Worm (Caenorhabditis elegans) whole organism, L2 larva: ENCODE data around the gene srw-8.
"Not testable (repeated sequence)": the region's sequence is repeated elsewhere in the genome, so short reads cannot be mapped to it uniquely, and the experiment has no call there.

Experiments used
- C34F6.9 ChIP-seq: fragments of 150-350 bp; optimal IDR thresholded peaks from 2 replicates; lab custom pipeline; 2014; ENCODE audit warnings: missing biosample characterization, missing genetic modification characterization
- F13H6.1 ChIP-seq: sonication (generic microtip); optimal IDR thresholded peaks from 2 replicates; lab custom pipeline; 2016; ENCODE audit warnings: missing genetic modification characterization, missing compliant biosample characterization
- Y55F3AM.14 ChIP-seq: fragments of 200-800 bp; sonication (Bioruptor generic); optimal IDR thresholded peaks from 2 replicates; lab custom pipeline; 2018; ENCODE audit warnings: mild to moderate bottlenecking, missing genetic modification characterization, missing compliant biosample characterization
- ZK546.5 ChIP-seq: sonication (generic microtip); optimal IDR thresholded peaks from 2 replicates; lab custom pipeline; 2017; ENCODE audit warnings: missing biosample characterization, missing genetic modification characterization
- alr-1 ChIP-seq: fragments of 150-350 bp; optimal IDR thresholded peaks from 2 replicates; lab custom pipeline; 2014; ENCODE audit warnings: missing biosample characterization, missing genetic modification characterization
- aly-2 ChIP-seq: fragments of 150-350 bp; optimal IDR thresholded peaks from 2 replicates; lab custom pipeline; 2014; ENCODE audit warnings: missing biosample characterization, missing genetic modification characterization
- blmp-1 ChIP-seq: sonication (generic microtip); optimal IDR thresholded peaks from 2 replicates; lab custom pipeline; 2017; ENCODE audit warnings: missing genetic modification characterization, mild to moderate bottlenecking, missing compliant biosample characterization, antibody characterized with exemption, moderate library complexity; ENCODE audit not compliant: insufficient read depth
- dmd-4 ChIP-seq: sonication (generic microtip); optimal IDR thresholded peaks from 2 replicates; lab custom pipeline; 2017; ENCODE audit warnings: missing biosample characterization, missing genetic modification characterization
- egl-27 ChIP-seq: sonication (generic microtip); optimal IDR thresholded peaks from 3 replicates; lab custom pipeline; 2017; ENCODE audit warnings: missing biosample characterization, missing genetic modification reagents, missing genetic modification characterization
- elt-3 ChIP-seq: sonication (generic microtip); optimal IDR thresholded peaks from 2 replicates; lab custom pipeline; 2017; ENCODE audit warnings: missing biosample characterization, missing genetic modification characterization
- gmeb-1 ChIP-seq: fragments of 150-350 bp; optimal IDR thresholded peaks from 2 replicates; lab custom pipeline; 2014; ENCODE audit warnings: missing biosample characterization, missing genetic modification characterization
- lin-11 ChIP-seq: fragments of 150-350 bp; sonication (generic microtip); optimal IDR thresholded peaks from 2 replicates; lab custom pipeline; 2014; ENCODE audit warnings: missing biosample characterization, missing genetic modification characterization, inconsistent platforms, mixed read lengths
- lin-39 ChIP-seq: fragments of 150-350 bp; optimal IDR thresholded peaks from 2 replicates; lab custom pipeline; 2014; ENCODE audit warnings: missing biosample characterization, missing genetic modification reagents, missing genetic modification characterization
- lsy-2 ChIP-seq, 2 experiments: fragments of 150-350 bp in 1 of 2; sonication (generic microtip) in 1 of 2; optimal IDR thresholded peaks; 2 replicates each; lab custom pipeline; 2014 to 2017; ENCODE audit warnings: missing biosample characterization in 2 of 2, missing genetic modification characterization in 2 of 2
- mab-5 ChIP-seq: fragments of 150-350 bp; optimal IDR thresholded peaks from 2 replicates; lab custom pipeline; 2014; ENCODE audit warnings: missing biosample characterization, missing genetic modification characterization
- mbf-1 ChIP-seq: sonication (generic microtip); optimal IDR thresholded peaks from 2 replicates; lab custom pipeline; 2017; ENCODE audit warnings: missing biosample characterization, missing genetic modification characterization
- mdl-1 ChIP-seq, 2 experiments: fragments of 150-350 bp in 1 of 2; sonication (generic microtip) in 1 of 2; optimal IDR thresholded peaks; 2 replicates each; lab custom pipeline; 2017; ENCODE audit warnings: missing biosample characterization in 2 of 2, missing genetic modification characterization in 2 of 2
- nhr-10 ChIP-seq: sonication (generic microtip); optimal IDR thresholded peaks from 2 replicates; lab custom pipeline; 2017; ENCODE audit warnings: missing biosample characterization, missing genetic modification characterization
- nhr-11 ChIP-seq: fragments of 150-350 bp; optimal IDR thresholded peaks from 2 replicates; lab custom pipeline; 2014; ENCODE audit warnings: missing biosample characterization, missing genetic modification characterization
- nhr-23 ChIP-seq: fragments of 150-350 bp; optimal IDR thresholded peaks from 2 replicates; lab custom pipeline; 2014; ENCODE audit warnings: missing biosample characterization, missing genetic modification reagents, missing genetic modification characterization
- nhr-25 ChIP-seq: fragments of 150-350 bp; sonication (generic microtip); optimal IDR thresholded peaks from 3 replicates; lab custom pipeline; 2014; ENCODE audit warnings: missing biosample characterization, missing genetic modification characterization
- nhr-6 ChIP-seq: fragments of 150-350 bp; optimal IDR thresholded peaks from 2 replicates; lab custom pipeline; 2014; ENCODE audit warnings: missing biosample characterization, missing genetic modification characterization
- peb-1 ChIP-seq: fragments of 150-350 bp; optimal IDR thresholded peaks from 2 replicates; lab custom pipeline; 2014; ENCODE audit warnings: missing biosample characterization, missing genetic modification characterization
- skn-1 ChIP-seq: sonication (generic microtip); optimal IDR thresholded peaks from 2 replicates; lab custom pipeline; 2017; ENCODE audit warnings: missing biosample characterization, missing genetic modification characterization
- sma-3 ChIP-seq: sonication (generic microtip); optimal IDR thresholded peaks from 2 replicates; lab custom pipeline; 2016; ENCODE audit warnings: missing genetic modification reagents, missing genetic modification characterization, missing compliant biosample characterization
- sma-9 ChIP-seq, 2 experiments: fragments of 150-350 bp in 1 of 2; sonication (generic microtip) in 1 of 2; optimal IDR thresholded peaks; 2 replicates each; lab custom pipeline; 2014 to 2016; ENCODE audit warnings: missing genetic modification characterization in 2 of 2, mild to moderate bottlenecking in 1 of 2, missing biosample characterization in 1 of 2, missing compliant biosample characterization in 1 of 2, missing genetic modification reagents in 1 of 2, moderate library complexity in 1 of 2
- snpc-4 ChIP-seq: fragments of 150-350 bp; optimal IDR thresholded peaks from 2 replicates; lab custom pipeline; 2014; ENCODE audit warnings: missing biosample characterization, missing genetic modification characterization
- unc-39 ChIP-seq: fragments of 150-350 bp; optimal IDR thresholded peaks from 2 replicates; lab custom pipeline; 2014; ENCODE audit warnings: missing biosample characterization, missing genetic modification characterization
- unc-55 ChIP-seq: fragments of 150-350 bp; sonication (generic microtip); optimal IDR thresholded peaks from 3 replicates; lab custom pipeline; 2014; ENCODE audit warnings: missing biosample characterization, missing genetic modification reagents, missing genetic modification characterization
- unc-62 ChIP-seq: fragments of 150-350 bp; optimal IDR thresholded peaks from 2 replicates; lab custom pipeline; 2014; ENCODE audit warnings: missing biosample characterization, missing genetic modification reagents, missing genetic modification characterization
- zag-1 ChIP-seq: fragments of 150-350 bp; optimal IDR thresholded peaks from 2 replicates; lab custom pipeline; 2014; ENCODE audit warnings: missing biosample characterization, missing genetic modification characterization
- ztf-1 ChIP-seq: fragments of 200-800 bp; sonication (Bioruptor generic); conservative IDR thresholded peaks from 2 replicates; pipeline ENCODE4 v1.3.6; 2022; ENCODE audit warnings: missing genetic modification characterization, missing compliant biosample characterization

srw-8 gene

DNA sequence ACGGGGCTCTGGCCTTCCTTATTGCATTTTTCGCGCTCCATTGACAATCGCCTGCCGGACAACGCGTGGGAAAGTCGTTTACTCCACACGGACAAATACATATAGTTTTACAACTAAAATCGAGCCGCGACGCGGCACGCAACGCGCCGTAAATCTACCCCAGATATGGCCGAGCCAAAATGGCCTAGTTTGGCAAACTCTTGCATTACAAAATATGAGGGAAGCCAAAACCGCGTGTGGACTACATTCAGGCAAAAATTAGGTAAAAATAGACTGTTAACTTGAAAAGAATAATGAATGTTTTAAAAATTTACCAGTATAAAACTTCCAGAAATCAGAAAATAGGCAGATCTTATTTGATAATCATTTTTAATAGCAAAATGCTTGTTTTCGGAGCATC, 30.3 kb upstream of the srw-8 start, which contains the start of gene srt-16:
srt-16 (minus strand) TSS at position 101 of the 400 bp plus-strand sequence.
- TF ChIP-seq sma-3; Y55F3AM.14 (GFP tag; lab: Kevin White, UChicago); alr-1 (tag; lab: Kevin White, UChicago): not testable (repeated sequence)
- TF ChIP-seq, all 48 proteins: peak for 0; not testable (repeated sequence) for 48

DNA sequence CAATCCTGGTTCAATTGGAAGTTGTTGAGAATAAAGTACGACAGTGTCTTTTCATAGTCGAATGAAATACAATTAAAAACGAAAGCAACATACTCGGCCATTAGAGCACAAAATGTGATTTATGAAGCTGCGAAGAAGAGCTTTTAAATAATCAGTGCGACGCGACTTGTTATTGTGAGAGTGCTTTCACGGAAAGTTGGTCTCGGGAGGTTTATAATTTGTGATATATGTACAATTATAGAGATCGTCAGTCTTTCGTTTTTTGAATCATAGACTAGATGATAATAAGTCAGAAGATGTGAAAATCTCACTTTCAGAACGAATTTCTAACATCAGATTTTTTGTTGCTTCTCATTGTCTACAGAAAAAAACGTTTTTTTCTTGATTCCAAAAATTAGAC, 27.9 kb upstream of the srw-8 start, which contains the start of gene srt-15:
srt-15 (minus strand) TSS at position 101 of the 400 bp plus-strand sequence.
- TF ChIP-seq nhr-23 (tag; lab: Kevin White, UChicago) = no peak
- no peak for TF ChIP-seq C34F6.9 (tag; lab: Kevin White, UChicago)
- TF ChIP-seq dmd-4 (tag; lab: Kevin White, UChicago) = no peak
- TF ChIP-seq gmeb-1 = no peak

DNA sequence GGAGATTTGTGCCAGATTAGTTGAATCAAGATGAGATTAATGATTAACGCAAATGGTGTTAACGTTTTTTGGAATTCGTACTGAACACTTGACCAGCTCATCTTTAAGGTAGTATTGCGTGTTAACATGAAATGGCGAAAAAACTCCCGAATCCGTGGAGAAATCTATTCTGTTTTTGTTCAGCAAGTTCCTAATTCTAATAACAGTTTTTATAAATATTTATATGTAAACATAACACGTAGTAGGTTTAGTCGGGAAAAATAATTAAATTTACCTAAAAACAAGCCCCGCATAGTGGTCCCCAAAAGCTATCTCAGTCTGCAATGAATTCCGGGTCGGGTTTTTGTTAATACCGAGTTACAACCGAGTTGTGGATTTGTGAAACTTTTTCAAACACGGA, 24.9 kb upstream of the srw-8 start, which contains the start of gene str-244:
str-244 (minus strand) TSS at position 101 of the 400 bp plus-strand sequence.
- TF ChIP-seq unc-55 (GFP tag; lab: Kevin White, UChicago) (no peak), lin-39 (tag; lab: Kevin White, UChicago) (no peak), unc-62 (no peak), nhr-25 (tag; lab: Kevin White, UChicago) (no peak), alr-1 (tag; lab: Kevin White, UChicago) (no peak), mdl-1 (tag; optimal IDR thresholded peaks at IDR 0.05; lab: Kevin White, UChicago) (no peak), lsy-2 (tag; optimal IDR thresholded peaks at IDR 0.05; lab: Kevin White, UChicago) (no peak), nhr-10 (tag; lab: Kevin White, UChicago) (no peak), egl-27 (tag; lab: Kevin White, UChicago) (no peak), peb-1 (no peak), mbf-1 (tag; lab: Kevin White, UChicago) (no peak), ztf-1 (GFP tag; lab: Robert Waterston, UW) (no peak), dmd-4 (tag; lab: Kevin White, UChicago) (no peak), snpc-4 (tag; lab: Kevin White, UChicago) (no peak), blmp-1 (tag; lab: Kevin White, UChicago) (no peak), unc-39 (tag; lab: Kevin White, UChicago) (no peak), zag-1 (no peak), F13H6.1 (no peak), Y55F3AM.14 (GFP tag; lab: Kevin White, UChicago) (no peak), skn-1 (no peak)

DNA sequence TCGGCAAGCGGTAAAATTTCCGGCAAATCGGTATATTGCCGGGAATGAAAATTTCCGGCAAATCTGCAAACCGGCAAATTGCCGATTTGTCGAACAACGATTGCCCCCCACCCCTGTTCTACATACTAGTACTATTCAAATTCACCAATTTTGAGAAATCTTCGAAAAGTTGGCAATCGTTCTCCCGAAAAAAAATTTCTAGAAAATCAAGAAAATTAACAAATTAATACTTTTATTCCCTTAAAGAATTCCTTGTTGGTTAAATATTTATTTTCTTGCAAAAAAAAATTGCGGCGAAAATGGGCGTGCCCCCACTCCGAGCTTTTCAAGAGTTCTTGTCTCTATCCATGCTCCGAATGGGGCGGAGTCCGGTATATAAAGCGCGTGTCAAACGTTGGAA, 20.1 kb upstream of the srw-8 start, which contains the start of gene C50H11.8:
C50H11.8 (plus strand) TSS at position 301 of the 400 bp plus-strand sequence.
- no peak for TF ChIP-seq snpc-4 (tag; lab: Kevin White, UChicago)
- no peak for TF ChIP-seq lsy-2 (tag; optimal IDR thresholded peaks at IDR 0.05; lab: Kevin White, UChicago)
- TF ChIP-seq nhr-23 (tag; lab: Kevin White, UChicago) = no peak
- no peak for TF ChIP-seq mdl-1 (tag; optimal IDR thresholded peaks at IDR 0.05; lab: Kevin White, UChicago)
- no peak for TF ChIP-seq F13H6.1

DNA sequence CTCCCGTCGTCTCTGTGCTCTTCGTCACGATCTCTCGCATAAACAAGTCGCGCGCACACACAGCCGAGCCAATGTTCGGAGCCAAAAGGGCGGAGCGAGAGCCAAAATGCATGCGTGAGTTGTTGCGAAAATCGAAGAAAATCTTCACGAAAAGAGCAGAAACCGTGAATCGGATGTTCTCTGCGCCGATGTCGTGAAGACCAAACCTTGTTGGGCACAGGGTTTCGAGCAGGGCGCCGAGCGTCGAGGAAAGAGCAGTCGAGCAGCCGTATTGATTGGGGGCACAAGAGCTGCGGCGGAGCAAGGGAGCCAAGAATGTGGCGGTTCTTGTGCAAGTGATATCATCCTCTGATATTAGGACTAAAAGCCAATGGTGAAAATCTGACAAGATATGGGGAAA, 12.2 kb upstream of the srw-8 start:
- TF ChIP-seq aly-2 (tag; lab: Kevin White, UChicago) (no peak), alr-1 (tag; lab: Kevin White, UChicago) (no peak), ZK546.5 (tag; lab: Kevin White, UChicago) (no peak), lsy-2 (tag; optimal IDR thresholded peaks at IDR 0.05; lab: Kevin White, UChicago) (no peak), lin-11 (no peak), elt-3 (no peak), sma-3 (no peak), snpc-4 (tag; lab: Kevin White, UChicago) (no peak)

DNA sequence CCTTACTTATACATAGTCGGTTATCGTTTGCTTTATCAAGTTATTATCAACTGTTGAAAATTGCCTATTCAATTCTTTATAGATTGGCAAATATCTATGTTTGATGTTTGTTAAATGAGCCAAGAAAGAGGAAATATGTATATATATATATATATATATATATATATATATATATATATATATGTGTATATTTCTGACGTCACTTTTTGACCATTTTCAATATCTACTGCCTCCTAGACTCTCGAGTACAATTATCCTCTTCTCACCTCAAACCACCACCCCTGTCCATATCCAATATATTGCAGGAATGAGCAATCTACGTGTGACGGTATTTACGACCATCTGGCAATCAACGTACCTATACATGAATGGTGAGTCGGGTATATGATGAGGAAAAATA, 10.7 kb upstream of the srw-8 start, which contains the start of gene F59D6.1:
F59D6.1 (plus strand) TSS at position 301 of the 400 bp plus-strand sequence.
- TF ChIP-seq lin-11 (no peak), nhr-11 (tag; lab: Kevin White, UChicago) (no peak), nhr-10 (tag; lab: Kevin White, UChicago) (no peak), elt-3 (no peak), gmeb-1 (no peak)

DNA sequence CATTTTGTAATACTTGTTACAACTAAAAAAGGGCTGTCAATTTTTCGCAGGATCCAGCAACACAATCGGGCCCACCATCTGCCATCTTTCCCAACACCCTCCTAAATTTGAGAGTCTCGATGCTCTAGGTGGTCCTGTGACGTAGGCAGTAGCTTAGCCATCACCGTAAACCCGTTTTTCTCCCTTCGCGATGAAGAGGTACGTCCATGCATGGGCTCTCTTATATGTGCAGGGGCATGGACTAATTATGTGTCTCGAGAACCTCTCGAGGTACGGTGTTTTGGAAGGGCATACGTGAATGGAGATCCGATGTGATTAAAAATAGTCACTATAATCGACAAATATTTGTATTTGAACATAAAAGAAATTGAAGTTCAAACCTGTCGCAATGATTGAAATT, 6.8 kb upstream of the srw-8 start:
- TF ChIP-seq nhr-6 (no peak), lin-39 (tag; lab: Kevin White, UChicago) (no peak), zag-1 (no peak), sma-9 (GFP tag; optimal IDR thresholded peaks at IDR 0.05; lab: Kevin White, UChicago) (no peak), sma-9 (tag; optimal IDR thresholded peaks at IDR 0.05; lab: Kevin White, UChicago) (no peak), lsy-2 (tag; optimal IDR thresholded peaks at IDR 0.05; lab: Kevin White, UChicago) (no peak), mbf-1 (tag; lab: Kevin White, UChicago) (no peak), mab-5 (tag; lab: Kevin White, UChicago) (no peak)
